Fruit fly (Drosophila melanogaster) whole organism, wandering third instar larva: Measurements from ENCODE around the gene CG6693.
A peak's percentile ranks its signal among the peaks of the same experiment; 100 is the strongest.

Source experiments
- Dif ChIP-seq: fragments of 200-275, 200-300 bp; sonication (Bioruptor generic); optimal IDR thresholded peaks from 2 replicates; lab custom pipeline; 2018; ENCODE audit warnings: missing biosample characterization, missing genetic modification characterization; ENCODE audit not compliant: partially characterized antibody
- N ChIP-seq: fragments of >200 bp; optimal IDR thresholded peaks from 2 replicates; lab custom pipeline; 2018; ENCODE audit warnings: missing biosample characterization, missing external identifiers, missing genetic modification characterization
- dsf ChIP-seq: sonication (Bioruptor generic); optimal IDR thresholded peaks from 2 replicates; lab custom pipeline; 2016; ENCODE audit warnings: missing biosample characterization, missing genetic modification characterization, borderline replicate concordance
- foxo ChIP-seq, 2 experiments: fragments of 200-800 bp; sonication (Bioruptor generic); optimal IDR thresholded peaks; 2 replicates in 1 of 2; 3 replicates in 1 of 2; lab custom pipeline; 2016 to 2017; ENCODE audit warnings: missing biosample characterization in 2 of 2, missing genetic modification characterization in 2 of 2

DNA sequence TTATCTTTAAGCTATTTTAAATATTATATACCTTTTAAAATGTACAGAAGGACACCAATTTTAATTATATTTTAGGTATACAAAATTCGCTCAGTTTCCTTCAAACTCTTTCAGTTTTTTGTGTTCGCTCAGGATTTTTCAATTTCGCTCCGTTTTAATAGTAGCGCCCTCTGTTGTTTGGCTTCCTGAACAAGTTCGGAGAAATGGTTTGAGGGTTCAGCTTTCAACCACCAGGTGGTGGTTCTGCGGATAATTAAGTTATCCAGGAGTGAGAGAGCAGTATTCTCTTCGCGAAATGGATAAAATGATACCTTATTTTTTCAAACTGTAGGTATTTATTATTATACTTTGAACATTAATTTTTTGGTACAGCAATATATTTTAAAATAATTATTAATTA is 47.6 kb upstream of the CG6693 start:
- no peak for TF ChIP-seq dsf (GFP tag; lab: Kevin White, UChicago)
- TF ChIP-seq N = no peak
- peak in 1 of 2 experiments; percentile 11 for TF ChIP-seq foxo (GFP tag; optimal IDR thresholded peaks at IDR 0.05; lab: Kevin White, UChicago)
- no peak for TF ChIP-seq Dif (GFP tag; lab: Kevin White, UChicago)
